Fruit fly (Drosophila melanogaster): ENCODE measurements around the gene Mnt.
A peak's percentile ranks its signal among the peaks of the same experiment; 100 is the strongest.

Gene Mnt

dm6 chrX:3725047-3725446 lies 53.4 kb downstream of the Mnt start:
- TF ChIP-seq CG4404 (GFP tag; IDR thresholded peaks at IDR 0.05) (no peak), CG17612 (GFP tag; IDR thresholded peaks at IDR 0.05) (no peak), CG18476 (GFP tag; optimal IDR thresholded peaks at IDR 0.05) (no peak), en (GFP tag; optimal IDR thresholded peaks at IDR 0.05) (no peak), tll (GFP tag; optimal IDR thresholded peaks at IDR 0.05) (no peak), ftz-f1 (GFP tag; optimal IDR thresholded peaks at IDR 0.05) (no peak), HmgD (GFP tag; optimal IDR thresholded peaks at IDR 0.05) (no peak), CG15514 (GFP tag; optimal IDR thresholded peaks at IDR 0.05) (no peak), bcd (GFP tag; optimal IDR thresholded peaks at IDR 0.05) (no peak)

DNA sequence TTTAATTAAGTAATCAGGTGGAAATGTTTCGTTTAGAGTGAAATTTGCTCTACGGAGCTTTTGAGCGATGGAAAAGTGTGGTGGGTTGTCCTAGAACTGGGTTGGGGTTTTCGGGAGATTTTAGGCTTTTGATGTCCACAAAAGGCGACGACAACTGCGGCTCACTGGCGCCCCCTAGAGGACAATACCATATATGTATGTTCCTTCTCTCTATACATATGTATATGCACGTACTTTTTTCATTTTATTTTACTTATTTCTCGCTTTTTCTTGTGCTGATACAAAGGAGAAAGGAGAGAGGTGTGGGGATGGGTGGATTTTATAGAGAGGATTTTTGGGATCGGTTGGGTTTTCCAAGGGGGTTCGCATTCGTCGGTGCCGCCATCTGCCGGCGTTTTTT lies 54.3 kb downstream of the Mnt start:
- TF ChIP-seq pita (GFP tag; optimal IDR thresholded peaks at IDR 0.05), result peak; percentile 15
- TF ChIP-seq stwl (tag; optimal IDR thresholded peaks at IDR 0.05), result peak; percentile 34
- peak; percentile 90 for TF ChIP-seq CTCF (GFP tag; optimal IDR thresholded peaks at IDR 0.05)
- peak; percentile 49 for TF ChIP-seq sens (GFP tag)
- TF ChIP-seq ftz-f1 (GFP tag; optimal IDR thresholded peaks at IDR 0.05), result no peak
- peak; percentile 73 for TF ChIP-seq CG13894 (tag; optimal IDR thresholded peaks at IDR 0.05)
- no peak for TF ChIP-seq CG13624 (GFP tag; optimal IDR thresholded peaks at IDR 0.05)
- no peak for TF ChIP-seq chinmo (GFP tag; IDR thresholded peaks at IDR 0.05; ENCODE audit: partially characterized antibody)
- TF ChIP-seq sqz (GFP tag; optimal IDR thresholded peaks at IDR 0.05), result peak; percentile 7
- no peak for TF ChIP-seq Jarid2 (GFP tag; optimal IDR thresholded peaks at IDR 0.05)
- peak; percentile 4 for TF ChIP-seq CG5245 (GFP tag; optimal IDR thresholded peaks at IDR 0.05)

- TF ChIP-seq CG6765 (GFP tag; optimal IDR thresholded peaks at IDR 0.05) (no peak), ems (GFP tag; optimal IDR thresholded peaks at IDR 0.05) (no peak), gfzf (GFP tag; optimal IDR thresholded peaks at IDR 0.05) (no peak), E2f2 (GFP tag; IDR thresholded peaks at IDR 0.05) (no peak), luna (GFP tag; optimal IDR thresholded peaks at IDR 0.05) (no peak), CG13894 (tag; optimal IDR thresholded peaks at IDR 0.05) (no peak), Sry-β (GFP tag; optimal IDR thresholded peaks at IDR 0.05) (no peak), CG32767 (GFP tag; IDR thresholded peaks at IDR 0.05) (no peak), CG10321 (GFP tag; IDR thresholded peaks at IDR 0.05) (no peak), al (GFP tag; IDR thresholded peaks at IDR 0.05) (no peak), Vsx1 (GFP tag; optimal IDR thresholded peaks at IDR 0.05) (no peak), CrebB (tag; optimal IDR thresholded peaks at IDR 0.05) (no peak), danr (GFP tag; IDR thresholded peaks at IDR 0.05) (no peak), shn (GFP tag; optimal IDR thresholded peaks at IDR 0.05) (no peak), CG6854 (GFP tag; optimal IDR thresholded peaks at IDR 0.05) (no peak), Nf-YA (GFP tag; IDR thresholded peaks at IDR 0.05) (no peak), Dll (GFP tag; IDR thresholded peaks at IDR 0.05; ENCODE audit: partially characterized antibody) (no peak), Hey (tag; optimal IDR thresholded peaks at IDR 0.05) (no peak), Antp (GFP tag; optimal IDR thresholded peaks at IDR 0.05) (no peak), CTCF (GFP tag; optimal IDR thresholded peaks at IDR 0.05) (no peak), scrt (GFP tag; optimal IDR thresholded peaks at IDR 0.05) (peak; percentile 10), CG10959 (GFP tag; IDR thresholded peaks at IDR 0.05) (no peak), CG17328 (GFP tag; IDR thresholded peaks at IDR 0.05) (no peak), gcm (GFP tag; optimal IDR thresholded peaks at IDR 0.05) (no peak), CG11695 (GFP tag; IDR thresholded peaks at IDR 0.05) (no peak), dysf (GFP tag; IDR thresholded peaks at IDR 0.05) (peak; percentile 26; the same call in 2 of the 3 replicates), Xrp1 (GFP tag; IDR thresholded peaks at IDR 0.05) (0 out of 2 replicates have a peak, but pooled peaks have one; percentile 7), HLH3B (GFP tag; IDR thresholded peaks at IDR 0.05) (0 out of 2 replicates have a peak, but pooled peaks have one; percentile 27), CG10366 (GFP tag; IDR thresholded peaks at IDR 0.05) (peak; percentile 30; the same call in 1 of the 2 replicates), CG6254 (GFP tag; optimal IDR thresholded peaks at IDR 0.05) (no peak), eve (GFP tag; optimal IDR thresholded peaks at IDR 0.05) (no peak), sim (GFP tag; IDR thresholded peaks at IDR 0.05) (no peak), CG7745 (tag; optimal IDR thresholded peaks at IDR 0.05) (no peak)
Measured at dm6 chrX:3730879-3731278, 59.3 kb downstream of the Mnt start.
